Fruit fly (Drosophila melanogaster) whole organism, wandering third instar larva: Measurements from ENCODE around the gene CG4854.

ENCODE experiments used
- CG32264 ChIP-seq: fragments of 200-800 bp; sonication (Bioruptor generic); optimal IDR thresholded peaks from 2 replicates; lab custom pipeline; 2016; ENCODE audit warnings: missing biosample characterization, missing genetic modification characterization
- CG9705 ChIP-seq: fragments of 200-800 bp; sonication (Bioruptor generic); optimal IDR thresholded peaks from 2 replicates; lab custom pipeline; 2018; ENCODE audit warnings: missing biosample characterization, mild to moderate bottlenecking, missing genetic modification characterization
- CrebA ChIP-seq: fragments of 200-800 bp; sonication (Bioruptor generic); optimal IDR thresholded peaks from 2 replicates; lab custom pipeline; 2016; ENCODE audit warnings: missing biosample characterization, mild to moderate bottlenecking, missing genetic modification characterization, borderline replicate concordance
- Dfd ChIP-seq: fragments of >200 bp; optimal IDR thresholded peaks from 2 replicates; lab custom pipeline; 2017; ENCODE audit warnings: missing biosample characterization, missing genetic modification characterization
- GATAd ChIP-seq: sonication (Bioruptor generic); optimal IDR thresholded peaks from 2 replicates; lab custom pipeline; 2016; ENCODE audit warnings: missing biosample characterization, missing genetic modification characterization
- HLH106 ChIP-seq: fragments of 200-800 bp; optimal IDR thresholded peaks from 3 replicates; lab custom pipeline; 2019; ENCODE audit warnings: missing biosample characterization, mild to moderate bottlenecking, missing genetic modification characterization, moderate library complexity
- Hnf4 ChIP-seq: fragments of 200-800 bp; sonication (Bioruptor generic); optimal IDR thresholded peaks from 2 replicates; lab custom pipeline; 2016; ENCODE audit warnings: missing biosample characterization, mild to moderate bottlenecking, missing genetic modification characterization
- Hr78 ChIP-seq: fragments of >200 bp; optimal IDR thresholded peaks from 2 replicates; lab custom pipeline; 2017; ENCODE audit warnings: missing biosample characterization, missing genetic modification characterization
- Hr83 ChIP-seq: fragments of 200-300 bp; sonication (Bioruptor generic); optimal IDR thresholded peaks from 2 replicates; lab custom pipeline; 2016; ENCODE audit warnings: missing biosample characterization, mild to moderate bottlenecking, missing genetic modification characterization, moderate library complexity; ENCODE audit not compliant: poor library complexity, severe bottlenecking
- Jra ChIP-seq: sonication (Bioruptor generic); optimal IDR thresholded peaks from 2 replicates; lab custom pipeline; 2016; ENCODE audit warnings: missing biosample characterization, missing genetic modification characterization
- Mio ChIP-seq: sonication (Bioruptor generic); optimal IDR thresholded peaks from 2 replicates; lab custom pipeline; 2016; ENCODE audit warnings: missing biosample characterization, missing genetic modification characterization
- Myc ChIP-seq: fragments of >200 bp; optimal IDR thresholded peaks from 2 replicates; lab custom pipeline; 2017
- N ChIP-seq: fragments of >200 bp; optimal IDR thresholded peaks from 2 replicates; lab custom pipeline; 2018; ENCODE audit warnings: missing biosample characterization, missing external identifiers, missing genetic modification characterization
- OdsH ChIP-seq: fragments of 200-800 bp; sonication (Bioruptor generic); optimal IDR thresholded peaks from 2 replicates; lab custom pipeline; 2016; ENCODE audit warnings: missing biosample characterization, mild to moderate bottlenecking, missing genetic modification characterization
- Rel ChIP-seq, 2 experiments: fragments of 200-800 bp; sonication (Bioruptor generic) in 1 of 2; optimal IDR thresholded peaks; 2 replicates in 1 of 2; 3 replicates in 1 of 2; lab custom pipeline; 2016 to 2019; ENCODE audit warnings: mild to moderate bottlenecking in 2 of 2, missing biosample characterization in 2 of 2, missing genetic modification characterization in 2 of 2, moderate library complexity in 1 of 2
- Sp1 ChIP-seq: fragments of 200-800 bp; sonication (Bioruptor generic); optimal IDR thresholded peaks from 3 replicates; lab custom pipeline; 2019; ENCODE audit warnings: missing biosample characterization, mild to moderate bottlenecking, missing genetic modification characterization, moderate library complexity
- Vsx2 ChIP-seq: fragments of 200-300, 225-300 bp; sonication (Bioruptor generic); optimal IDR thresholded peaks from 2 replicates; lab custom pipeline; 2018; ENCODE audit warnings: missing biosample characterization, missing genetic modification characterization; ENCODE audit not compliant: partially characterized antibody
- br ChIP-seq: fragments of 200-800 bp; sonication (Bioruptor generic); optimal IDR thresholded peaks from 2 replicates; lab custom pipeline; 2016; ENCODE audit warnings: missing biosample characterization, missing genetic modification characterization
- brk ChIP-seq: fragments of 200-800 bp; sonication (Bioruptor generic); optimal IDR thresholded peaks from 2 replicates; lab custom pipeline; 2016; ENCODE audit warnings: missing biosample characterization, mild to moderate bottlenecking, missing genetic modification characterization
- dl ChIP-seq, 2 experiments: fragments of 175-275, 200-275 bp in 1 of 2; fragments of 200-275 bp in 1 of 2; sonication (Bioruptor generic); optimal IDR thresholded peaks; lab custom pipeline; 2018; ENCODE audit warnings: mild to moderate bottlenecking in 2 of 2, missing biosample characterization in 2 of 2, missing genetic modification characterization in 2 of 2, moderate library complexity in 2 of 2; ENCODE audit not compliant: partially characterized antibody in 2 of 2, insufficient read depth in 1 of 2
- dmrt93B ChIP-seq: fragments of 200-800 bp; sonication (Bioruptor generic); optimal IDR thresholded peaks from 2 replicates; lab custom pipeline; 2018; ENCODE audit warnings: missing biosample characterization, mild to moderate bottlenecking, missing genetic modification characterization
- dsf ChIP-seq: sonication (Bioruptor generic); optimal IDR thresholded peaks from 2 replicates; lab custom pipeline; 2016; ENCODE audit warnings: missing biosample characterization, missing genetic modification characterization, borderline replicate concordance
- ey ChIP-seq: fragments of 200-800 bp; sonication (Bioruptor generic); optimal IDR thresholded peaks from 2 replicates; lab custom pipeline; 2016; ENCODE audit warnings: missing biosample characterization, missing genetic modification characterization
- foxo ChIP-seq, 2 experiments: fragments of 200-800 bp; sonication (Bioruptor generic); optimal IDR thresholded peaks; 2 replicates in 1 of 2; 3 replicates in 1 of 2; lab custom pipeline; 2016 to 2017; ENCODE audit warnings: missing biosample characterization in 2 of 2, missing genetic modification characterization in 2 of 2
- fru ChIP-seq: fragments of 200-800 bp; sonication (Bioruptor generic); optimal IDR thresholded peaks from 3 replicates; lab custom pipeline; 2016; ENCODE audit warnings: missing biosample characterization, mild to moderate bottlenecking, missing genetic modification characterization
- h ChIP-seq: fragments of 200-800 bp; sonication (Bioruptor generic); optimal IDR thresholded peaks from 3 replicates; lab custom pipeline; 2016; ENCODE audit warnings: missing biosample characterization, mild to moderate bottlenecking, missing genetic modification characterization
- jim ChIP-seq: fragments of 175-275, 200-325 bp; sonication (Bioruptor generic); optimal IDR thresholded peaks from 2 replicates; lab custom pipeline; 2016; ENCODE audit warnings: missing biosample characterization, mild to moderate bottlenecking, missing genetic modification characterization
- lola ChIP-seq: fragments of >200 bp; optimal IDR thresholded peaks from 2 replicates; lab custom pipeline; 2017; ENCODE audit warnings: missing biosample characterization, missing genetic modification characterization
- pan ChIP-seq: fragments of >200 bp; optimal IDR thresholded peaks from 2 replicates; lab custom pipeline; 2017
- psq ChIP-seq: fragments of 200-800 bp; sonication (Bioruptor generic); optimal IDR thresholded peaks from 3 replicates; lab custom pipeline; 2017; ENCODE audit warnings: missing biosample characterization, mild to moderate bottlenecking, missing genetic modification characterization, moderate library complexity
- rgr ChIP-seq: fragments of 200-800 bp; sonication (Bioruptor generic); optimal IDR thresholded peaks from 3 replicates; lab custom pipeline; 2016; ENCODE audit warnings: missing biosample characterization, mild to moderate bottlenecking, missing genetic modification characterization
- sv ChIP-seq: fragments of 200-800 bp; sonication (Bioruptor generic); optimal IDR thresholded peaks from 3 replicates; lab custom pipeline; 2016; ENCODE audit warnings: missing biosample characterization, missing genetic modification characterization
- tai ChIP-seq: sonication (Bioruptor generic); optimal IDR thresholded peaks from 2 replicates; lab custom pipeline; 2016; ENCODE audit warnings: missing biosample characterization, missing genetic modification characterization
- usp ChIP-seq: fragments of >200 bp; optimal IDR thresholded peaks from 2 replicates; lab custom pipeline; 2017; ENCODE audit warnings: missing biosample characterization, missing genetic modification characterization
- woc ChIP-seq: sonication (Bioruptor generic); optimal IDR thresholded peaks from 2 replicates; lab custom pipeline; 2016; ENCODE audit warnings: missing biosample characterization, mild to moderate bottlenecking, missing genetic modification characterization

The CG4854 gene

dm6 chr3R:20027841-20028240 lies at the start of gene CG4854, which contains the start of gene CG4424:
Gene CG4854 (plus strand): TSS chr3R:20028058.
Gene CG4424 (minus strand): TSS chr3R:20028040.
- no peak for TF ChIP-seq GATAd (GFP tag; lab: Kevin White, UChicago)
- TF ChIP-seq Mio = no peak
- TF ChIP-seq Jra (GFP tag; lab: Kevin White, UChicago) = no peak
- no peak for TF ChIP-seq ey (GFP tag; lab: Kevin White, UChicago)

- TF ChIP-seq Mio = no peak
- no peak for TF ChIP-seq brk (GFP tag; lab: Kevin White, UChicago)
- TF ChIP-seq ey (GFP tag; lab: Kevin White, UChicago) = no peak
- TF ChIP-seq dsf = no peak
- no peak for TF ChIP-seq usp (GFP tag; lab: Kevin White, UChicago)
- TF ChIP-seq HLH106 (tag; lab: Kevin White, UChicago) = no peak
- no peak for TF ChIP-seq OdsH (GFP tag; lab: Kevin White, UChicago)
- TF ChIP-seq Hr83 (GFP tag; lab: Kevin White, UChicago) = no peak
- TF ChIP-seq pan = no peak
- no peak for TF ChIP-seq dmrt93B (GFP tag; lab: Kevin White, UChicago)
- TF ChIP-seq dl (GFP tag; optimal IDR thresholded peaks at IDR 0.05; lab: Kevin White, UChicago; ENCODE audit: insufficient read depth in 1 of 2, partially characterized antibody in 2 of 2) = no peak
Observed at dm6 chr3R:19985376-19985775, 42.5 kb upstream of the CG4854 start.

- no peak for TF ChIP-seq Hr83 (GFP tag; lab: Kevin White, UChicago)
- no peak for TF ChIP-seq br
- TF ChIP-seq Rel (GFP tag; optimal IDR thresholded peaks at IDR 0.05; lab: Kevin White, UChicago) = no peak
- no peak for TF ChIP-seq Rel (tag; optimal IDR thresholded peaks at IDR 0.05; lab: Kevin White, UChicago)
- TF ChIP-seq Mio = no peak
Observed at dm6 chr3R:19995408-19995807, 32.5 kb upstream of the CG4854 start.

- TF ChIP-seq Hr83 (GFP tag; lab: Kevin White, UChicago) (no peak), dsf (no peak), Vsx2 (GFP tag; lab: Kevin White, UChicago) (no peak), GATAd (GFP tag; lab: Kevin White, UChicago) (no peak), Dfd (GFP tag; lab: Kevin White, UChicago) (no peak), Jra (GFP tag; lab: Kevin White, UChicago) (no peak), Rel (GFP tag; optimal IDR thresholded peaks at IDR 0.05; lab: Kevin White, UChicago) (no peak), Rel (tag; optimal IDR thresholded peaks at IDR 0.05; lab: Kevin White, UChicago) (no peak), psq (no peak), CG32264 (GFP tag; lab: Kevin White, UChicago) (no peak), lola (GFP tag; lab: Kevin White, UChicago) (no peak), tai (GFP tag; lab: Kevin White, UChicago) (no peak), jim (GFP tag; lab: Kevin White, UChicago) (no peak), h (GFP tag; lab: Kevin White, UChicago) (no peak), Myc (lab: Kevin White, UChicago) (no peak), Hr78 (GFP tag; lab: Kevin White, UChicago) (no peak), CG9705 (no peak), ey (GFP tag; lab: Kevin White, UChicago) (no peak), sv (GFP tag; lab: Kevin White, UChicago) (no peak)
- TF ChIP-seq, all 38 proteins: peak for 0
Observed at dm6 chr3R:19996433-19996832, 31.4 kb upstream of the CG4854 start.

- no peak for TF ChIP-seq Jra (GFP tag; lab: Kevin White, UChicago)
- TF ChIP-seq jim (GFP tag; lab: Kevin White, UChicago) = no peak
- no peak for TF ChIP-seq pan
Observed at dm6 chr3R:19997526-19998070, 30.3 kb upstream of the CG4854 start.

- peak; percentile 6 for TF ChIP-seq tai (GFP tag; lab: Kevin White, UChicago)
- TF ChIP-seq woc (GFP tag; lab: Kevin White, UChicago) = peak; percentile 42
- TF ChIP-seq usp (GFP tag; lab: Kevin White, UChicago) = no peak
- peak; percentile 62 for TF ChIP-seq Hnf4 (GFP tag; lab: Kevin White, UChicago)
- peak; percentile 20 for TF ChIP-seq dmrt93B (GFP tag; lab: Kevin White, UChicago)
- TF ChIP-seq Vsx2 (GFP tag; lab: Kevin White, UChicago) = no peak
- TF ChIP-seq OdsH (GFP tag; lab: Kevin White, UChicago) = peak; percentile 46
- peak; percentile 45 for TF ChIP-seq psq
- no peak for TF ChIP-seq Dfd (GFP tag; lab: Kevin White, UChicago)
- no peak for TF ChIP-seq GATAd (GFP tag; lab: Kevin White, UChicago)
- TF ChIP-seq jim (GFP tag; lab: Kevin White, UChicago) = no peak
- TF ChIP-seq pan = no peak
- peak; percentile 59 for TF ChIP-seq br
- no peak for TF ChIP-seq Hr78 (GFP tag; lab: Kevin White, UChicago)
- peak; percentile 73 for TF ChIP-seq ey (GFP tag; lab: Kevin White, UChicago)
- TF ChIP-seq Jra (GFP tag; lab: Kevin White, UChicago) = no peak
- peak; percentile 6 for TF ChIP-seq brk (GFP tag; lab: Kevin White, UChicago)
- TF ChIP-seq fru (GFP tag; lab: Kevin White, UChicago) = peak; percentile 58
- no peak for TF ChIP-seq N (GFP tag; lab: Kevin White, UChicago)
- peak; percentile 68 for TF ChIP-seq rgr (GFP tag; lab: Kevin White, UChicago)
- TF ChIP-seq CrebA (GFP tag; lab: Kevin White, UChicago) = no peak
- peak; percentile 44 for TF ChIP-seq Sp1 (GFP tag; lab: Kevin White, UChicago)
- TF ChIP-seq HLH106 (tag; lab: Kevin White, UChicago) = peak; percentile 55
- peak in 1 of 2 experiments; percentile 66 for TF ChIP-seq foxo (GFP tag; optimal IDR thresholded peaks at IDR 0.05; lab: Kevin White, UChicago)
- no peak for TF ChIP-seq CG9705
- TF ChIP-seq sv (GFP tag; lab: Kevin White, UChicago) = peak; percentile 18
Observed at dm6 chr3R:19998418-19998817, 29.4 kb upstream of the CG4854 start.
